Worm (Caenorhabditis elegans) whole organism, dauer: Measurements from ENCODE around the gene F36D3.4.

Experiments
- unc-62 ChIP-seq: sonication (generic microtip); optimal IDR thresholded peaks from 2 replicates; lab custom pipeline; 2017; ENCODE audit warnings: missing biosample characterization, missing genetic modification reagents, missing genetic modification characterization

The F36D3.4 gene

DNA sequence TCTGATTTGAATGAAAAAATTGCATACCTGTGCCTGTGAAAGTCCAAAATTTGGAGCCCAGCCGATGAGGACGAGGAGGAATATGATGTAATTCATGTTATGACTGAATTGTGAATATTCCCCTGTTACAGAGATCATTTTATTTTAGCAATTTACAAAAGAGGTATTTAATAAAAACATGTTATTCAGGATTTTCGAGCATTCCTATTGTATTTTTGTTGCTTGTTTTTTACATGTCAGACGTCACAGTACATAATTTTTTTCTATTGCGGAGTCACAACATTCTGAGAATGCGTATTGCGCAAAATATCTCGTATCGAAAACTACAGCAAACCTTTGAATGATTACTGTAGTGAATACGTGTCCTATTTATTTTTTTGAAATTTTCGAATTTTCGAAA lies 14.4 kb downstream of the F36D3.4 start, which contains the start of gene F36D3.14:
Gene F36D3.14 (minus strand): TSS at position 101 of the 400 bp plus-strand sequence.
- TF ChIP-seq unc-62 (GFP tag; lab: Kevin White, UChicago) = no peak

DNA sequence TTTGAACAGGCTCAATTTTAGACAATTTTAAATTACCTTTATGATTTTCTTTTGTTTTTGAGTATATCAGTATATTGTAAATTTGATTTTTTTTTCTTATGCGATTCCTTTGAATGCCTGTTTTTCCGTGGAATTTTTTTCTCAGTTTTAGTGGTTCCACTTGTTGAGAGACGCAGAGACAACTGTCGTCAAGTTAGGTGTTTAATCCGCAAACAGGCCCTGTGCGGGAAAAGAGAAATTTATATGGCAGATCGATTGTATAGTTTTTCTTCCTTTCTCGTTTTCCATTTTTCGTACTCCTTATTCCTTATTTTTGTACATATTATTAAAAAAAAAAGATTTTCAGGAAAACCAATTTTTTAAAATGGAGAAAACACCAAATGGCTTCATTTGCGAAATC lies 18.5 kb downstream of the F36D3.4 start, which contains the start of gene F36D3.1:
Gene F36D3.1 (plus strand): TSS at position 347 of the 400 bp plus-strand sequence.
- TF ChIP-seq unc-62 (GFP tag; lab: Kevin White, UChicago) = no peak

DNA sequence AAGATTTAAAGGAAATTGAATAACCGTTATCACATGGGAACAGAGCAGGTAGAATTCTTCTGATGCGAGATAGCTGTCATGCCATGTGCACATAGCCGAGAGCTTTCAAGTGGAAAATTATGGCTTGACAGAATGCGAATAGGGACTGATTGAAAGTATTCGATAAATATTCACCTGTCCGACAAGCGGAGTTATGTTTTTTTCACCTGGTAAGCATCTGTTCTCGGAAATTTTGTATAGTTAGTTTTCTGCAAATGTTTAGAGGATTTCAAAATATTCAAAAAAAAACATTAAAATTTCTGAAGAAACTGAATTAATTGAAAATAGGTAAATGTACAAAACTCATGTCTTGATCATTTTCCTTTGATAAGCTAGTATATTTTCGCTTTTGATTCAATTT lies 20.0 kb downstream of the F36D3.4 start, which contains the start of gene srh-136:
Gene srh-136 (minus strand): TSS at position 93 of the 400 bp plus-strand sequence.
- no peak for TF ChIP-seq unc-62 (GFP tag; lab: Kevin White, UChicago)

DNA sequence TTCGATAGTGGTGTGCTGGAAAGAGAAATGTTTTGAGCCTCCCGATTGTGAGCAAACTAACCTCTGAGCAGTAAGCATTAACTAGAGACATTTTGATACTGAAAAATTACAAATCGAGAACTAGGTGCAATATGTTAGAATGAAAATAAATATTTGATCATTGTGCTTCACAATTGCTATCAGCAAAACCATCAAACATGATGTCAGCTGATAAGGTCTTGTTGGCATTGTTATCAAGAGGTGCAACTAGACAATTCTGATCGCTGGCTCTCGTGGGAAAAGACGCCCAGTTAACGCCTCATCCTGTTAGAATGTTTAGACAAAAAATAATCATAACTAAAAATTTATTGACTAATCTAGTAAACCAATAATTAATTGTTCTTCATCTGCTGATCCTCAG lies 23.2 kb downstream of the F36D3.4 start, which contains the start of gene comt-2:
Gene comt-2 (minus strand): TSS at position 131 of the 400 bp plus-strand sequence.
- TF ChIP-seq unc-62 (GFP tag; lab: Kevin White, UChicago) = no peak

DNA sequence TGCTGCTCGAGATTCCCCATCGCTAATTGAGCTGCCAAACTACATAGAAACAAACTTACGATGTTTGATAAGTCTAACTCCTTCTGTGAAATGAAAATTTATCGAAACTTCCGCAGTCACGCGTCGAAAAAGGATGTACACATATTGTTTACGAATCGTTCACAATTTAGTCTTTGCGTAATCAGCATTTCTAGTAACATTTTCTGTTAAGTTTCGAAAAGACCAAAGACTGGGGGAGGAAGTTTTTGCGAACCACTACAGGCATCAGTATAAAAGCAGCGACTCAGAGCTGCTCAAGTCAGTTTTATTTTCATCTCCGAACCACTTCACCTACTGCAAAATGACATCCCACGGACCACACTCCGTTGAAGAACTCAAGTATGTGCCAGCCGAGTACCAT lies 29.3 kb downstream of the F36D3.4 start, which contains the start of gene sqst-4:
Gene sqst-4 (plus strand): TSS at position 301 of the 400 bp plus-strand sequence.
- no peak for TF ChIP-seq unc-62 (GFP tag; lab: Kevin White, UChicago)

DNA sequence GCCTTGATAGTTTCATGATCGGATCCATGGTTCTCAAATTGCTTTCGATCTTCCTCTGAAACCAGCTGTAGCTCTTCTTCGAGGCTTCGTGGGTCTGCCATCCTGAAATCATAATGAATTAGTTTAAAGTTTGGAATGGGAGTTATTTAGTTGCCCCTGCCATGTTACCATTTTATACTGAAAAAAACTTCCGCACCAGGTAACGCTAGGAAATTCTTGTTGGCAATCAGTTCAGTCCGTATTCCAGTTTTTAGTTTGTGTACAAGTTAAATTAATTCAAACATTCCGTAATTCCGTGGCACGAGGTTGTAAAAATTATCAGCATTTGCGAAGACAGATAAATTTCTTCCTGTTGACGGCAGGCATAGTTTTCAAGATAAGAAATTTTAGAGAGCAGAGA lies 30.0 kb downstream of the F36D3.4 start, which contains the start of gene Y32B12A.5:
Gene Y32B12A.5 (minus strand): TSS at position 101 of the 400 bp plus-strand sequence.
- no peak for TF ChIP-seq unc-62 (GFP tag; lab: Kevin White, UChicago)

DNA sequence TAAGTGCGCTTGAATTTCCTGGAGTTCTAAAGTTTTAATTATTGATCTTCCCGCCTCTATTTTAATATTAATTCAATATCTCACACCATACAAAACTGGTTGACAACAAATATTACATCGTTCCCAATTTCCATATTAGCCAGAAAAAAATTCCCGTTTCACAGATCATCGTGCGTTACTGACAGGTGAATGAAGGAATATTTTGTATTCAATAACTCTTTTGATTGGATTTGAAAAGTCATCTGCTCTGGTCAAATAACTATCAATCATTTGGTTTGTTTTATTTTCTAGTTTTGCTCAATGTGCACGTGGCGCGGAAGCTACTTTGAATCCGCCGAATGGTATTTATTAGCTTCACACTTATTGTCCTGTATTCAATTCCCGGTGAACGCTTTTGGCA lies 33.8 kb downstream of the F36D3.4 start, which contains the start of gene srh-139:
Gene srh-139 (plus strand): TSS at position 301 of the 400 bp plus-strand sequence.
- no peak for TF ChIP-seq unc-62 (GFP tag; lab: Kevin White, UChicago)

DNA sequence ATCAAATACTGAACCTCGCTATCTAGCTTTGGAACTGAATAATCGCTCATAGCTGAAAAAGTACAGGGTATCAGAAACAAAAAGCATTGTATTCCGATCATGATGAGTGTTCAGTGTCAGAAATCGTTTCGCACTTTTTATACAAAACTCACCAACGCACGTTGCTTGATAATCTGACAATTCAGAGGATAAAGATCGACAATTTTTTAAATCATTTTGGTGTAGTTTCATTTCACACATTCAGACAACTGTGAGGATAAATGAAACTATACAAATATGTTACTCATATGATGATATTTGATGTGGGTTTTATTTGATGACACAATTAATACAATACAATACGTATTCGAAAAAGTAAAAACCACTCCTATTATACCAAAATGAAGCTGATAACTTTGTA lies 34.5 kb downstream of the F36D3.4 start, which contains the start of gene F57E7.2:
Gene F57E7.2 (minus strand): TSS at position 101 of the 400 bp plus-strand sequence.
- TF ChIP-seq unc-62 (GFP tag; lab: Kevin White, UChicago) = no peak

DNA sequence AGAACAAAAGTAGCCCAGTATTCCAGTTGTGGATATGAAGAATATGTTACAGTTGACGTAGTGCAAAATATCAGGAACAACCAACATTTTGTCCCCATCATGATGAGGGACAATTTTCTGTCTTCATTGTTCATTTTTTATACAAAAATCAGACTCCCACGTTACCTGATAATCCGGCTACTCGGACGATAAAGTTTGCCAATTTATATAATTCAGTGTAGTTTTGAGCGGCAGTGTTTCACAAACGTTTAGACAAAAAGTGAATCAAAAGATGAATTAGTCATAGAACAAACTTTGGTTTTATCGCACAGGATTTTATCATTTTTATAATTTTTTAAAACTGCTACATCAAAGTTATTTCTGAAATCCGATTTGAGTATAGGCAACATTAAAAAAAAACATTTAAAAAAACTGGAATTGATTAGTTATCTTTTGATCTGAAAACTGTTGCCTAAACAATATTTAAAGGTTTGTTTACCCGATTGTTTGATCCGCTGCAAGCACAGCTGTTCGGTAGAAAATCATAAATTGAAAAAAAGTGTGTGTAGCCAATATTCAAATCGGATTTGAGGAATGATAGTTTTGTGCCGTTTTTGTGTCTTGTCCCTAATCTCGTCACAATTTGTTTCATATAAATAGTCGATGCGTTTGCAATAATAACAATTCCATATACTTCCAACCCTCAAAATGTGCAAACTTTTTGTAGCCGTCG lies 36.4 kb downstream of the F36D3.4 start, which contains the start of the genes F57E7.4 and spig-6:
Gene F57E7.4 (minus strand): TSS at position 101 of the 712 bp plus-strand sequence.
Gene spig-6 (plus strand): TSS at position 662 of the 712 bp plus-strand sequence.
- no peak for TF ChIP-seq unc-62 (GFP tag; lab: Kevin White, UChicago)

DNA sequence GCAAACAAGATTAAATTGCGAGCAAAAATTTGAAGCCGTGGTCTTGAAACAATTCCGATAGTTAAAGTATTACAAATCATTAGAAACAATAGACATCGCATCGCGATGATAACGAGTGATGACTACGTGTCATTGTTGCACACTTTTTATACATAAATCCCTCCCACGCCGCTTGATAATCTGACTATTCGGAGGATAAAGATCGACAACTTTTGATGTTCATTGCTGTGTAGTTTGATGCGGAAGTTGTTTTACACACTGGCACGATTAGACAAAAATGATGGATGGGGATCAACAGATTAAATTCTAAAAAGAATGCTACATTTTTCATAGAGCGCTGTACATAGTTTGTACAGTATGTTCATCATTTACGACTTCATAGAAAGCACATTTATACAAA lies 38.2 kb downstream of the F36D3.4 start, which contains the start of gene T08G3.11:
Gene T08G3.11 (minus strand): TSS at position 101 of the 400 bp plus-strand sequence.
- TF ChIP-seq unc-62 (GFP tag; lab: Kevin White, UChicago) = no peak

DNA sequence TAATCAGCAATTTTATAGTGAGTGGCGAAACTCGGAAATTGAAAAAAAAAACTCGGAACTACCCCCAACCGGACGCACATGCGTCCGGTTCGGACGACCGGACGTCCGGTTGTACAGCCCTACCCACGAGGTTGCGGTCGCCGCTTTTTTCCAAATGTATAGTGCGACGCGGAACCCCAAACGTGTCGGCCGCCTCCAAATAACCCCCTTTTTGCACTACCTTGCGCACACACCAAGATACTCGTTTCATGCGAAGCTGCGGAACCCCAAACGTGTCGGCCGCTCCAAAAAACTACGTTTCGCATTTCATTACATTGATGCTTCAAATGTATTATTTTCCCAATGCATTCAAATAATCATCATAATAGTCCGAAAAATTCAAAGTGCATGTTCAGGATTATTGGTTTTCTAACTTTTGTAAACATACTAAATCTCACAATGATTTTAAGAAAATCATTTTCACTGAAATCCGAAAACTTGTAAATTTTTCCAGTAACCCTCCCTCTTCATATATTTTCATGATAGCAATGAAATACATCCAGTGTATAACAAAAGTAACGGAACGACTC lies 45.4 kb downstream of the F36D3.4 start, which contains the start of gene srw-35:
Gene srw-35 (plus strand): TSS at position 519 of the 569 bp plus-strand sequence.
- no peak for TF ChIP-seq unc-62 (GFP tag; lab: Kevin White, UChicago)

DNA sequence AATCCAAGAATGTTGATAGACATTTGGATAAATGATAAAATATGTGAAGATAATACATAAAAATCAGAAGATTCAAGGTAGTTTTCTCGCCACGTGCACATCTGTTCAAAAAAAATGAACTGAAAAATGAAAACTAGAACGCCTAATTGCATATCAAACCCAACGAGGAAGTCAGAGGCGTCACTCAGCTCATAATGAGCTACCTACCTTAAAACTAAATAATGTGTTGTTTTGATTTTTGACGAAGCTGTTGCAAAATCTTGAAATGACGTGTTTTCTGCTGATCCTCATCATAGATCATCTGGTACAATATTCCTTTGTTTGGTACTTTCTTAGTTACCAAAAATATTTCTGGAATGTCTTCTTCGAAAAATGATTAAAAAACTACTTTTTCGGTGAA lies 46.6 kb downstream of the F36D3.4 start, which contains the start of gene srh-138:
Gene srh-138 (minus strand): TSS at position 101 of the 400 bp plus-strand sequence.
- no peak for TF ChIP-seq unc-62 (GFP tag; lab: Kevin White, UChicago)

DNA sequence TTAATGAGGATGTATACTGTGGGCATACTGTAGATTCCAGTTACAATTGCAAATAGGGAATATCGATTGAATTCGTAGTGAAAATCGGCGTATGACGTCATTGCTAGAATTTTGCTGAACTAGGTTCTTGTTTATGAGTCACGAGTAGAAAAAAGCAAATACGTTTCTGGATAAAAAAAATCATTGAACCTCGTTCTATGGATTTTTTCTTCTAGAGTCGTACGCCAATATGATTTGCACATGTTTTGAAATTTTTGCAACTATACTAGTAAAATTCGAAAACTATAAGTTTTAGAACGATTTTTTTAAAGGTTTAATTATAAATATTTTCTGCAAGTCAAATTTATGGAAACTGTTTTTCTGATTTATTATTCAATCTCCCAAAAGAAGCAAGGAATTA lies 49.7 kb downstream of the F36D3.4 start, which contains the start of gene sru-44:
Gene sru-44 (minus strand): TSS at position 101 of the 400 bp plus-strand sequence.
- no peak for TF ChIP-seq unc-62 (GFP tag; lab: Kevin White, UChicago)
